Worm (Caenorhabditis elegans) whole organism, mixed stage, embryonic: ENCODE results near the gene nphp-2.

Experiments
- blmp-1 ChIP-seq: fragments of 150-350 bp; optimal IDR thresholded peaks from 2 replicates; lab custom pipeline; 2014; ENCODE audit warnings: missing biosample characterization, missing genetic modification characterization
- ceh-39 ChIP-seq: fragments of 150-350 bp; optimal IDR thresholded peaks from 2 replicates; lab custom pipeline; 2014; ENCODE audit warnings: missing biosample characterization, missing genetic modification characterization
- ceh-43 ChIP-seq: fragments of 200-800 bp; sonication (Bioruptor generic); optimal IDR thresholded peaks from 2 replicates; lab custom pipeline; 2018; ENCODE audit warnings: mild to moderate bottlenecking, missing genetic modification characterization, moderate library complexity, missing compliant biosample characterization
- ces-1 ChIP-seq: fragments of 150-350 bp; optimal IDR thresholded peaks from 2 replicates; lab custom pipeline; 2014; ENCODE audit warnings: missing biosample characterization, missing genetic modification reagents, missing genetic modification characterization
- drap-1 ChIP-seq: fragments of 200-800 bp; sonication (Bioruptor generic); optimal IDR thresholded peaks from 3 replicates; lab custom pipeline; 2018; ENCODE audit warnings: mild to moderate bottlenecking, missing genetic modification characterization, missing compliant biosample characterization
- elt-3 ChIP-seq: fragments of 150-350 bp; optimal IDR thresholded peaks from 2 replicates; lab custom pipeline; 2014; ENCODE audit warnings: missing biosample characterization, missing genetic modification characterization
- flh-1 ChIP-seq: fragments of 200-800 bp; sonication (Bioruptor generic); optimal IDR thresholded peaks from 2 replicates; lab custom pipeline; 2018; ENCODE audit warnings: mild to moderate bottlenecking, missing genetic modification characterization, moderate library complexity, missing compliant biosample characterization
- ham-2 ChIP-seq: fragments of 200-800 bp; sonication (Bioruptor generic); optimal IDR thresholded peaks from 2 replicates; lab custom pipeline; 2018; ENCODE audit warnings: mild to moderate bottlenecking, missing genetic modification characterization, missing compliant biosample characterization
- hlh-1 ChIP-seq: fragments of 150-350 bp; optimal IDR thresholded peaks from 2 replicates; lab custom pipeline; 2014; ENCODE audit warnings: missing biosample characterization, missing genetic modification reagents, missing genetic modification characterization
- lin-13 ChIP-seq: fragments of 150-350 bp; optimal IDR thresholded peaks from 2 replicates; lab custom pipeline; 2014; ENCODE audit warnings: missing biosample characterization, missing genetic modification characterization
- lin-32 ChIP-seq: fragments of 200-800 bp; sonication (Bioruptor generic); optimal IDR thresholded peaks from 2 replicates; lab custom pipeline; 2018; ENCODE audit warnings: mild to moderate bottlenecking, missing genetic modification characterization, missing compliant biosample characterization
- lsy-2 ChIP-seq: fragments of 150-350 bp; optimal IDR thresholded peaks from 2 replicates; lab custom pipeline; 2014; ENCODE audit warnings: missing biosample characterization, missing genetic modification characterization
- mab-5 ChIP-seq: fragments of 150-350 bp; optimal IDR thresholded peaks from 2 replicates; lab custom pipeline; 2014; ENCODE audit warnings: missing biosample characterization, missing genetic modification characterization
- mep-1 ChIP-seq: fragments of 150-350 bp; optimal IDR thresholded peaks from 2 replicates; lab custom pipeline; 2017; ENCODE audit warnings: missing biosample characterization, missing genetic modification reagents, missing genetic modification characterization, inconsistent platforms
- mls-2 ChIP-seq: sonication (generic microtip); optimal IDR thresholded peaks from 2 replicates; lab custom pipeline; 2016; ENCODE audit warnings: mild to moderate bottlenecking, missing genetic modification characterization, moderate library complexity, missing compliant biosample characterization
- nhr-12 ChIP-seq: fragments of 150-350 bp; optimal IDR thresholded peaks from 2 replicates; lab custom pipeline; 2014; ENCODE audit warnings: missing biosample characterization, missing genetic modification characterization
- nhr-2 ChIP-seq: fragments of 150-350 bp; optimal IDR thresholded peaks from 2 replicates; lab custom pipeline; 2014; ENCODE audit warnings: missing biosample characterization, missing genetic modification characterization
- nhr-237 ChIP-seq: fragments of 150-350 bp; optimal IDR thresholded peaks from 2 replicates; lab custom pipeline; 2014; ENCODE audit warnings: missing biosample characterization, missing genetic modification characterization
- nhr-28 ChIP-seq: fragments of 150-350 bp; optimal IDR thresholded peaks from 2 replicates; lab custom pipeline; 2014; ENCODE audit warnings: missing biosample characterization, missing genetic modification characterization
- nhr-76 ChIP-seq: sonication (generic microtip); optimal IDR thresholded peaks from 2 replicates; lab custom pipeline; 2017; ENCODE audit warnings: missing biosample characterization, missing genetic modification characterization
- pha-4 ChIP-seq: fragments of 150-350 bp; optimal IDR thresholded peaks from 2 replicates; lab custom pipeline; 2018; ENCODE audit warnings: missing biosample characterization, missing genetic modification reagents, missing genetic modification characterization
- sem-2 ChIP-seq: fragments of 200-800 bp; sonication (Bioruptor generic); optimal IDR thresholded peaks from 2 replicates; lab custom pipeline; 2018; ENCODE audit warnings: mild to moderate bottlenecking, missing genetic modification characterization, missing compliant biosample characterization
- snpc-4 ChIP-seq: fragments of 150-350 bp; optimal IDR thresholded peaks from 2 replicates; lab custom pipeline; 2014; ENCODE audit warnings: missing biosample characterization, missing genetic modification characterization
- sptf-1 ChIP-seq: sonication (generic microtip); optimal IDR thresholded peaks from 2 replicates; lab custom pipeline; 2017; ENCODE audit warnings: mild to moderate bottlenecking, missing genetic modification characterization, moderate library complexity, missing compliant biosample characterization
- tbx-8 ChIP-seq: fragments of 200-800 bp; sonication (Bioruptor generic); optimal IDR thresholded peaks from 2 replicates; lab custom pipeline; 2018; ENCODE audit warnings: mild to moderate bottlenecking, missing genetic modification characterization, moderate library complexity, missing compliant biosample characterization
- unc-39 ChIP-seq: fragments of 150-350 bp; optimal IDR thresholded peaks from 2 replicates; lab custom pipeline; 2014; ENCODE audit warnings: missing biosample characterization, missing genetic modification characterization
- unc-62 ChIP-seq: fragments of 150-350 bp; optimal IDR thresholded peaks from 2 replicates; lab custom pipeline; 2014; ENCODE audit warnings: missing biosample characterization, missing genetic modification reagents, missing genetic modification characterization
- zip-8 ChIP-seq: fragments of 150-350 bp; optimal IDR thresholded peaks from 2 replicates; lab custom pipeline; 2014; ENCODE audit warnings: missing biosample characterization, missing genetic modification characterization
- ztf-11 ChIP-seq: fragments of 150-350 bp; optimal IDR thresholded peaks from 2 replicates; lab custom pipeline; 2014; ENCODE audit warnings: missing biosample characterization, missing genetic modification characterization

Gene nphp-2

DNA sequence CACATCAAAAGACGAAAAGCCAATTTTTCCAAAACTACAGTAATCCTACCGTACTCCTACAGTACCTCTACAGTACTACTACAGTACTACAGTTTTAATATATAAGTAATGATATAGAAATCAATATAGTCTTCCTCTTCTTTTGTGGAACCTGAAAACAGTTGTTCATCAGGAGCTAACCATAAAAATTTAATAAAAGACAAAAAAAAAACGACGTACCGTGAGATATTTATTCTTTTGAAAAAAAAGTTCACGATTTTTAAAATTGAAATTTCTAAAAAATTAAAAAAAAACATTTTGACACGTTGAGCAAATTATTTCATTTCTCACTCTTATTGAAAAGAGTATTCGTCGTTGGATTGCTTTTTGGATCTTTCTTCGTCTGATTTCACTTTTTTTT lies 15.5 kb downstream of the nphp-2 start, which contains the start of gene Y32G9A.3:
Gene Y32G9A.3 (plus strand): TSS at position 301 of the 400 bp plus-strand sequence.
- no peak for TF ChIP-seq flh-1
- no peak for TF ChIP-seq snpc-4 (tag; lab: Kevin White, UChicago)
- TF ChIP-seq sem-2 (GFP tag; lab: Kevin White, UChicago) = no peak
- no peak for TF ChIP-seq ceh-43 (GFP tag; lab: Kevin White, UChicago)
- no peak for TF ChIP-seq nhr-28 (tag; lab: Kevin White, UChicago)
- TF ChIP-seq unc-62 = no peak
- no peak for TF ChIP-seq mls-2 (tag; lab: Kevin White, UChicago)
- TF ChIP-seq nhr-237 = no peak
- no peak for TF ChIP-seq nhr-2 (tag; lab: Kevin White, UChicago)
- no peak for TF ChIP-seq unc-39 (tag; lab: Kevin White, UChicago)
- TF ChIP-seq blmp-1 (tag; lab: Kevin White, UChicago) = no peak

DNA sequence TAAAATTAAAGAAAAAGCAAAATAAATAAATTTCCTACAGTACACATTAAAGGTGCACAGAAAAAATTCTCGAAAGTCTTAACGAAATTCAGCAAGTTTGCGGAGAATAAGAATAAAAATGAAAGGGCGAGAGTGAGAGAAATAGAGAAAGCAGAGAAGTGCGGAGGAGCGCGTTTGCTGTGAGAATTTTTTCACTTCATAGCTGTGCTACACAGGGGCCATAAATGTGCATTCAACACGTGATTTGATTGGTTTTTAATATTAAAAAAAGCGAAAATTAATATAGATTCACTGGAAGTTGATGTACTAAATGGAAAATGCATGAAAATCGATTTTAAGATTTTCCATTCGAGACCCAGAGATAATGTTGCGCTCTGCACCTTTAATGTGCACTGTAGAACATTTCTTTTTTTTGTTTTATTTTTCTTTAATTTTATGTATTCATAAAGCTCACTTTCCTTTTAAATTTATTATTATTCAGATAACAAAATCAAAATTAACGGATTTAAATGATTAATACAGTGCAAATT lies 22.5 kb downstream of the nphp-2 start, which contains the start of gene Y32G9A.2:
Gene Y32G9A.2 (plus strand): TSS at position 480 of the 530 bp plus-strand sequence.
- TF ChIP-seq ces-1 (GFP tag; lab: Kevin White, UChicago) = peak; percentile 11
- TF ChIP-seq ham-2 (GFP tag; lab: Kevin White, UChicago) = no peak
- TF ChIP-seq mep-1 (tag; lab: Kevin White, UChicago) = peak; percentile 25
- peak; percentile 22 for TF ChIP-seq blmp-1 (tag; lab: Kevin White, UChicago)

DNA sequence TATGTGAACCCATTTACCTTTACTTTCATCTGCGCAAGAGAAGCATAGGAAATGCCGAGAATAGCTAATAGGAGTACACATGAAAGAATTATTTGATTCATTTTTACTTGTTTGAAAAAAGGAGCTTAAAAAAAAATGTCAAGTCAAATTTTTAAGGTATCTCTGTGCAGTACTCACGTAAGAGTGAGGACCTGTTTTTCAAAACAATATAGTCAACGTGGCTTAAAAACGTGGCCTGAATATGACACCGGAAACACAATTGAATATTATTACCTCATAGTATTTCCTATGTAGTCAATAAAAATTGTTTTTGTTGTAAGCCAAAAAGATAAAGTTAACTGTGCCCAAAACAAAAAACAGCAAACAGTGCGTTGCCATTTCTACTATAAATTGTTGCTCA lies 24.5 kb downstream of the nphp-2 start, which contains the start of gene Y32G9A.12:
Gene Y32G9A.12 (minus strand): TSS at position 101 of the 400 bp plus-strand sequence.
- no peak for TF ChIP-seq lsy-2 (tag; lab: Kevin White, UChicago)
- TF ChIP-seq tbx-8 = no peak
- TF ChIP-seq hlh-1 (tag; lab: Kevin White, UChicago) = no peak
- no peak for TF ChIP-seq lin-13 (tag; lab: Kevin White, UChicago)
- no peak for TF ChIP-seq lin-32 (GFP tag; lab: Kevin White, UChicago)
- TF ChIP-seq zip-8 (tag; lab: Kevin White, UChicago) = no peak
- TF ChIP-seq sem-2 (GFP tag; lab: Kevin White, UChicago) = no peak
- no peak for TF ChIP-seq nhr-12
- no peak for TF ChIP-seq ztf-11 (tag; lab: Kevin White, UChicago)
- TF ChIP-seq unc-39 (tag; lab: Kevin White, UChicago) = no peak
- TF ChIP-seq nhr-2 (tag; lab: Kevin White, UChicago) = no peak

DNA sequence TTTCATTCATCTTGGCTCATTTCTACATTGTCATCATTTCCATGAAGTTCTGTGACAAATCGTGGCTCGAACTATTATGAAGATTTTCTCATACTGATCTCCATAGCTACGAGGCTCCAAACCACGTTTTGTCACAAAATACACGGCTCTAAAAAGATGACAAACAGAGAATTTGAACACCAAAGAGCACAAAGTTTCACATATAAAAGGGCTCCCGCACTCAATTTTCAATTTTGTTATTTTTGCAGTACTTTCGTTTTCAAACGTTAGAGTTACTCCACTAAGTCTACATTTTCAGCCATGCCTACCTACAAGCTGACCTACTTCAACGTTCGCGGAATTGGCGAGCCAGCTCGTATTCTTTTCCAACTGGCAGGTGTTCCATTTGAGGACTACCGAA lies 25.7 kb downstream of the nphp-2 start, which contains the start of gene gst-37:
Gene gst-37 (plus strand): TSS at position 301 of the 400 bp plus-strand sequence.
- no peak for TF ChIP-seq ceh-39 (tag; lab: Kevin White, UChicago)
- no peak for TF ChIP-seq nhr-76 (tag; lab: Kevin White, UChicago)
- no peak for TF ChIP-seq flh-1
- TF ChIP-seq elt-3 (tag; lab: Kevin White, UChicago) = no peak
- no peak for TF ChIP-seq zip-8 (tag; lab: Kevin White, UChicago)
- TF ChIP-seq mab-5 (tag; lab: Kevin White, UChicago) = no peak
- TF ChIP-seq ztf-11 (tag; lab: Kevin White, UChicago) = no peak
- TF ChIP-seq nhr-2 (tag; lab: Kevin White, UChicago) = no peak
- TF ChIP-seq drap-1 = no peak
- TF ChIP-seq sem-2 (GFP tag; lab: Kevin White, UChicago) = no peak
- no peak for TF ChIP-seq ces-1 (GFP tag; lab: Kevin White, UChicago)
- TF ChIP-seq unc-39 (tag; lab: Kevin White, UChicago) = no peak
- TF ChIP-seq sptf-1 (tag; lab: Kevin White, UChicago) = no peak
- no peak for TF ChIP-seq pha-4
- no peak for TF ChIP-seq tbx-8
- TF ChIP-seq nhr-28 (tag; lab: Kevin White, UChicago) = no peak
- TF ChIP-seq nhr-237 = no peak
- no peak for TF ChIP-seq unc-62
- TF ChIP-seq, all 35 proteins: peak for 0

DNA sequence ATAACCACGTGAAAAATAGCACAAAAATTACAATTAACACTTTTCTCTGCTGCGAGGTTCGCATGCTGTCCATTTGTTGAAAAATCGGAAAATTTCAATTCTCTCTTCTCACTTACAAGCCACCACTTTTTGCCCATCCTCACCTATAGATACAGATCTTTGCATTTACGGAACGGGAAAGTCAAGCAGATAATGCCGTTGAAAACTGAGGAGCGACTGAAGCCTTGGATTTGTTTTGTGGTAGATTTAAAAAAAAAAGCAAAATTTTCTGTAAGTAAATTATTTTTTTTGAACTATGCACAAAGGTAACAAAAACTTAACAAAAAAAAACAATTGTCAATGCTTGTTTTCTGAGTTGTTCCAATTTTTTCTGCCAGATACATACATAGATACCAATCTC lies 29.9 kb downstream of the nphp-2 start, which contains the start of gene T06A1.1:
Gene T06A1.1 (minus strand): TSS at position 101 of the 400 bp plus-strand sequence.
- TF ChIP-seq nhr-76 (tag; lab: Kevin White, UChicago) (no peak), sem-2 (GFP tag; lab: Kevin White, UChicago) (no peak), mep-1 (tag; lab: Kevin White, UChicago) (no peak), mls-2 (tag; lab: Kevin White, UChicago) (no peak), snpc-4 (tag; lab: Kevin White, UChicago) (no peak), nhr-237 (no peak)
